Fruit fly (Drosophila melanogaster) whole organism, pupa: ENCODE results near the gene Nlg2.

Source experiments
- CG10348 ChIP-seq: fragments of 200-800 bp; sonication (Bioruptor generic); IDR thresholded peaks from 2 replicates; pipeline ENCODE4 v1.3.6; 2022; ENCODE audit warnings: missing biosample characterization, missing genetic modification characterization
- CG12605 ChIP-seq: fragments of 200-800 bp; sonication (Bioruptor generic); IDR thresholded peaks from 2 replicates; pipeline ENCODE4 v1.3.6; 2022; ENCODE audit warnings: missing biosample characterization, missing genetic modification characterization
- CG13204 ChIP-seq: fragments of 200-800 bp; sonication (Bioruptor generic); optimal IDR thresholded peaks from 2 replicates; lab custom pipeline; 2018; ENCODE audit warnings: missing biosample characterization, mild to moderate bottlenecking, missing genetic modification characterization, moderate library complexity
- CG14655 ChIP-seq: fragments of 200-800 bp; sonication (Bioruptor generic); optimal IDR thresholded peaks from 3 replicates; lab custom pipeline; 2017; ENCODE audit warnings: mild to moderate bottlenecking, missing biosample characterization, missing genetic modification reagents, missing genetic modification characterization
- CG15710 ChIP-seq: fragments of 200-800 bp; sonication (Bioruptor generic); optimal IDR thresholded peaks from 2 replicates; lab custom pipeline; 2018; ENCODE audit warnings: missing biosample characterization, mild to moderate bottlenecking, missing genetic modification characterization, moderate library complexity
- CG17806 ChIP-seq: fragments of 200-800 bp; sonication (Bioruptor generic); optimal IDR thresholded peaks from 2 replicates; lab custom pipeline; 2018; ENCODE audit warnings: missing biosample characterization, mild to moderate bottlenecking, missing genetic modification characterization, moderate library complexity
- CG32121 ChIP-seq: fragments of 200-800 bp; sonication (Bioruptor generic); IDR thresholded peaks from 2 replicates; pipeline ENCODE4 v1.3.6; 2022; ENCODE audit warnings: missing biosample characterization, missing genetic modification characterization
- CG34367 ChIP-seq: fragments of 200-800 bp; sonication (Bioruptor generic); optimal IDR thresholded peaks from 2 replicates; lab custom pipeline; 2018; ENCODE audit warnings: missing biosample characterization, mild to moderate bottlenecking, missing genetic modification characterization
- CG4496 ChIP-seq: fragments of 200-800 bp; sonication (Bioruptor generic); IDR thresholded peaks from 3 replicates; pipeline ENCODE4 v1.3.6; 2022; ENCODE audit warnings: missing biosample characterization, missing genetic modification characterization
- CG8159 ChIP-seq: fragments of 200-800 bp; sonication (Bioruptor generic); optimal IDR thresholded peaks from 3 replicates; lab custom pipeline; 2018; ENCODE audit warnings: missing biosample characterization, mild to moderate bottlenecking, missing genetic modification characterization, moderate library complexity
- CG8301 ChIP-seq: fragments of 200-800 bp; sonication (Bioruptor generic); optimal IDR thresholded peaks from 2 replicates; lab custom pipeline; 2018; ENCODE audit warnings: missing biosample characterization, mild to moderate bottlenecking, missing genetic modification characterization
- CG9948 ChIP-seq: fragments of 200-800 bp; sonication (Bioruptor generic); optimal IDR thresholded peaks from 2 replicates; lab custom pipeline; 2018; ENCODE audit warnings: missing biosample characterization, mild to moderate bottlenecking, missing genetic modification characterization, moderate library complexity
- D1 ChIP-seq: fragments of 200-800 bp; sonication (Bioruptor generic); optimal IDR thresholded peaks from 2 replicates; lab custom pipeline; 2018; ENCODE audit warnings: missing biosample characterization, mild to moderate bottlenecking, missing genetic modification characterization, moderate library complexity
- EcR ChIP-seq: fragments of 200-800 bp; sonication (Bioruptor generic); optimal IDR thresholded peaks from 3 replicates; lab custom pipeline; 2019; ENCODE audit warnings: missing biosample characterization, missing genetic modification characterization, mild to moderate bottlenecking, moderate library complexity, missing genetic modification reagents
- Ets98B ChIP-seq: fragments of 200-800 bp; sonication (Bioruptor generic); IDR thresholded peaks from 2 replicates; pipeline ENCODE4 v1.3.6; 2022; ENCODE audit warnings: missing biosample characterization, missing genetic modification characterization
- Pif1A ChIP-seq: fragments of 200-800 bp; sonication (Bioruptor generic); optimal IDR thresholded peaks from 3 replicates; lab custom pipeline; 2016; ENCODE audit warnings: missing biosample characterization, missing genetic modification characterization
- Pif1B ChIP-seq: fragments of 200-800 bp; sonication (Bioruptor generic); optimal IDR thresholded peaks from 3 replicates; lab custom pipeline; 2016; ENCODE audit warnings: missing biosample characterization, missing genetic modification characterization
- Snoo ChIP-seq: fragments of 200-800 bp; sonication (Bioruptor generic); optimal IDR thresholded peaks from 3 replicates; lab custom pipeline; 2017; ENCODE audit warnings: missing biosample characterization, mild to moderate bottlenecking, missing genetic modification characterization, inconsistent platforms
- fd96Ca ChIP-seq: fragments of 200-800 bp; sonication (Bioruptor generic); IDR thresholded peaks from 3 replicates; pipeline ENCODE4 v1.3.6; 2022; ENCODE audit warnings: missing biosample characterization, missing genetic modification characterization
- gl ChIP-seq: fragments of 200-800 bp; sonication (Bioruptor generic); optimal IDR thresholded peaks from 2 replicates; lab custom pipeline; 2018; ENCODE audit warnings: missing biosample characterization, mild to moderate bottlenecking, missing genetic modification characterization
- rn ChIP-seq: fragments of 200-800 bp; sonication (Bioruptor generic); IDR thresholded peaks from 2 replicates; pipeline ENCODE4 v1.3.6; 2022; ENCODE audit warnings: missing biosample characterization, missing genetic modification characterization

Gene Nlg2

DNA sequence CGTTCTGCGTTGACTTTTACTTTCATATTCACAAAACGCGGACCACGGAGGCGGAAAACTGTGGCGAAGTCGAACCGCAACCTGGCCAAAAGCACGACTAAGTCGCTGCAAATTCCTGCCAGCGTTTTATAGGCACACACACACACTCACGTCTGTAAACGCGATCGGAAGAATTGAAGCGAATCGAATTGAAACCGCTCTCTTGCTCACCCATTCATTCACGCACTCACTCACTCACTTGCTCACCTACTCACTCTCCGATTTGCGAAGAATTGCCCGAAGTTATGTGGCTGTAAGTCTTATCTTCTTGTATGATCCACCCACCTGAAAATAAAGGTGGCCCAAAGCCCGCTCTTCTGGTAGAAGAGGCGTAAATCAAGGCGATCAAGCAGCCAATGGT lies 4.4 kb upstream of the Nlg2 start, which contains the start of gene Nha1:
Gene Nha1, minus strand, starts transcription at position 101 of the 400 bp plus-strand sequence.
- TF ChIP-seq CG4496 (GFP tag; lab: Robert Waterston, UW) = no peak
- no peak for TF ChIP-seq Pif1B (GFP tag; lab: Kevin White, UChicago)
- TF ChIP-seq CG15710 (tag; lab: Kevin White, UChicago) = no peak
- no peak for TF ChIP-seq gl (tag; lab: Kevin White, UChicago)
- TF ChIP-seq CG12605 (GFP tag; lab: Robert Waterston, UW) = no peak
- TF ChIP-seq CG8159 (tag; lab: Kevin White, UChicago) = no peak
- no peak for TF ChIP-seq fd96Ca (GFP tag; lab: Robert Waterston, UW)
- TF ChIP-seq rn (GFP tag; lab: Robert Waterston, UW) = no peak
- no peak for TF ChIP-seq CG34367
- no peak for TF ChIP-seq CG9948
- no peak for TF ChIP-seq Pif1A (GFP tag; lab: Kevin White, UChicago)
- no peak for TF ChIP-seq CG14655 (GFP tag; lab: Kevin White, UChicago)

DNA sequence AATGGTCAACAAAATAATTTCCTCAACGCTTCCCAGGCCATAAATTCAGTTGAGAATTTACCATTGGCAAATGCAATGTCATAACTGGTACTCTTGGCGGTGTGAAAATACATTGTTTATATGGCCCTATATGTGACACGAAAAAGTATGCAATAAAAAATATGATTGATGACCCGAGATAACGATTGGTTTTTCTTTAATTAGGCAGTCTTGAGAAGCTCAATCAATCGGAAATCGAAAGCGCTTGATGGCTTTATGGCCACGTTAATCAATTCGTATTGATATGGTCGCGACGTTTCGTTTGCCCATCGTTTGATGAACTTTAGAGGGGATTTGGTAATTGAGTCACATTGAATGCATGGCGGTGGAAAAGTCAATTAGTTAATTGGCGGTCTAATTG lies 3.9 kb upstream of the Nlg2 start:
- TF ChIP-seq fd96Ca (GFP tag; lab: Robert Waterston, UW) (no peak), CG13204 (no peak), Ets98B (GFP tag; lab: Robert Waterston, UW) (no peak), gl (tag; lab: Kevin White, UChicago) (no peak), CG17806 (tag; lab: Kevin White, UChicago) (no peak), CG32121 (GFP tag; lab: Robert Waterston, UW) (no peak), Pif1B (GFP tag; lab: Kevin White, UChicago) (no peak), CG12605 (GFP tag; lab: Robert Waterston, UW) (no peak), EcR (GFP tag; lab: Kevin White, UChicago) (no peak), CG10348 (no peak), CG8301 (tag; lab: Kevin White, UChicago) (no peak), rn (GFP tag; lab: Robert Waterston, UW) (no peak)

DNA sequence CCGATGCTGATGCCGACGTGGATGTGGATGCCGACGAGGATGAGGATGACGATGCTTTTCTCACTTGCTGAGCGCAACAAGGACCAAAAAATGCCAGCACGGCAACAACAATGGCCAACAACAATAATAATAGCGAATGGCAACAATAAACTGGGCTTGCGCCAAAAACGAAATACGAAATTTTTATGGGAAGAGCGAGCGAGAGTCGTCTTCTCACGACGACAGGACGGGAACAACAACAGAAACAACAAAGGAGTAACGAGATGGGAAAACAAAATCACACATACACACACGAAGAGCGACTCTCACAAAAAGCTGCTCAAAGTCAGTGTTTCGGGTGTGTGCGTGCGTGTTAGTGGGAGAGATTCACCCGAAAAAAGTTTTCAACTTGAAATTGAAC lies 694 bp upstream of the Nlg2 start:
- TF ChIP-seq CG12605 (GFP tag; lab: Robert Waterston, UW) (no peak), CG8301 (tag; lab: Kevin White, UChicago) (no peak), Snoo (tag; lab: Kevin White, UChicago) (no peak), CG8159 (tag; lab: Kevin White, UChicago) (no peak), fd96Ca (GFP tag; lab: Robert Waterston, UW) (no peak), Pif1A (GFP tag; lab: Kevin White, UChicago) (no peak)

DNA sequence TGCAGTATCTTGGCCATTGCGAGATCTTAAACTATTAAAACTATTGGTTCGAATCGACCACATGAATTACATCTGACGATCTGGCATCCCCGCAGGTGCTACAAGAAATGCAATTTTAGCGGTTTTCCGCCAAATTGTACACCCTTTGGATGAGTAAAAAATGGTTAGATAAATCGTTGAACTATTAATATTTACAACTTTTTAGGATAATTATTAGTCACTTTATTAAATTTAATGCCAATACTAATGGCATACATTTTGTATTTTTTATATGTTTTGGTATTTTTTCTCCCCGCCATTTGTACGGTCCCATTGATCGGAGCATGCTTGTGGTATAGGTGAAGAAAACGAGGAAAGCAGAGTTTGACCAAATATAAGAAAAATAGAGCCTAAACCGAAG lies 33.1 kb downstream of the Nlg2 start, which contains the start of the genes Polr1F and Rat1:
Gene Polr1F, minus strand, starts transcription at position 84 of the 400 bp plus-strand sequence.
Gene Rat1, plus strand, starts transcription at position 323 of the 400 bp plus-strand sequence.
- TF ChIP-seq Ets98B (GFP tag; lab: Robert Waterston, UW) = no peak

DNA sequence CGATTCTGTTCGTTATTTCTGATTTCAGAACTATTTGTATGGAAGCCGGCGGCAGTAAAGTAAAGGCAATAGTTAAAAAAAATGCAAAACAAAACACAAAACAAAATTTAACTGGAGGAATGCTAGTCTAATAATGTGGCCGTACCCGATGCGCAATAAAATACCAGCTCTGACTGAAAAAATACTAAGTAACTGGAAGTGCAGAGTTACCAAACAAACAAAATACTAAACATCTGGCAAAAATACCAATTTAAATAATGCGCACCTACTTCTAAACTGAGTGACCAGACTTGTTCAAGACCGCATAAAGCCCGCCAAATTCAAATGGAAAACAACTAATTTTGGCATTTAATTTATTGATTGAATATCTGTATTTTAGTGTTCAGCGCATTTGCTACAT lies 39.3 kb downstream of the Nlg2 start, which contains the start of gene Wee1:
Gene Wee1, minus strand, starts transcription at position 175 of the 400 bp plus-strand sequence.
- TF ChIP-seq gl (tag; lab: Kevin White, UChicago) = no peak
- TF ChIP-seq CG13204 = no peak
- TF ChIP-seq Snoo (tag; lab: Kevin White, UChicago) = no peak

DNA sequence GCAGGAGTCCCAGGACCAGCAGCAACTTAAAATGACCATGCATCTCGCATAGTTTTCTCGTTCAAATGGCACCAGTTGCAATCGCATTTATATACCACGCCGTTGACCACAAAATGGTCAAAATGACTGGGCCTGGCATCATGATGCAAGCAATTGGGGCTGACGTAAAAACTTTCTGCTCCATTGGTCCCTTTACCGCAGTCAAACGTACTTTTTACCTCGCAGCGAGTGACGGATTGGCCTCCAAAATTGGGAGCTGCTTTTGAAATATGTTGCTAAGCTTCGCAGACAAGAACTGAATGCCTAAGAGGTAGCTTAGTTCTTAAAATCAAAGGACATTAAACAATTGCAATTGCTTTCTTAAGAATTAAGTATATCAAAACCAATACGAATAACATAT lies 41.6 kb downstream of the Nlg2 start, which contains the start of gene CG32829:
Gene CG32829, minus strand, starts transcription at position 101 of the 400 bp plus-strand sequence.
- TF ChIP-seq CG12605 (GFP tag; lab: Robert Waterston, UW) (no peak), CG8301 (tag; lab: Kevin White, UChicago) (no peak), CG34367 (no peak), CG15710 (tag; lab: Kevin White, UChicago) (no peak), CG9948 (no peak), Pif1B (GFP tag; lab: Kevin White, UChicago) (no peak), CG32121 (GFP tag; lab: Robert Waterston, UW) (no peak), D1 (tag; lab: Kevin White, UChicago) (no peak), CG13204 (no peak), Pif1A (GFP tag; lab: Kevin White, UChicago) (no peak), CG17806 (tag; lab: Kevin White, UChicago) (no peak), CG8159 (tag; lab: Kevin White, UChicago) (no peak), CG10348 (no peak), EcR (GFP tag; lab: Kevin White, UChicago) (no peak), fd96Ca (GFP tag; lab: Robert Waterston, UW) (no peak), CG4496 (GFP tag; lab: Robert Waterston, UW) (no peak), Ets98B (GFP tag; lab: Robert Waterston, UW) (no peak), gl (tag; lab: Kevin White, UChicago) (no peak), CG14655 (GFP tag; lab: Kevin White, UChicago) (no peak)
